Fruit fly (Drosophila melanogaster) whole organism, embryonic: ENCODE data around the gene CG1172.

Experiments used
- ATbp ChIP-seq: fragments of 200-800 bp; sonication (Bioruptor generic); optimal IDR thresholded peaks from 2 replicates; lab custom pipeline; 2017; ENCODE audit warnings: missing biosample characterization, mild to moderate bottlenecking, missing genetic modification characterization, missing genetic modification reagents
- Bgb ChIP-seq: fragments of 200-800 bp; sonication (Bioruptor generic); IDR thresholded peaks from 2 replicates; pipeline ENCODE4 v1.3.6; 2022; ENCODE audit warnings: missing biosample characterization, missing genetic modification characterization; ENCODE audit not compliant: partially characterized antibody
- BtbVII ChIP-seq: fragments of 200-800 bp; sonication (Bioruptor generic); optimal IDR thresholded peaks from 3 replicates; lab custom pipeline; 2017; ENCODE audit warnings: missing biosample characterization, mild to moderate bottlenecking, missing genetic modification characterization
- C15 ChIP-seq: fragments of 200-800 bp; sonication (Bioruptor generic); IDR thresholded peaks from 3 replicates; pipeline ENCODE4 v1.3.6; 2022; ENCODE audit warnings: missing biosample characterization, missing genetic modification characterization
- CG10321 ChIP-seq: fragments of 200-800 bp; sonication (Bioruptor generic); IDR thresholded peaks from 2 replicates; pipeline ENCODE4 v1.3.6; 2022; ENCODE audit warnings: missing biosample characterization, missing genetic modification characterization
- CG12299 ChIP-seq: fragments of 200-800 bp; sonication (Bioruptor generic); optimal IDR thresholded peaks from 2 replicates; lab custom pipeline; 2018; ENCODE audit warnings: missing biosample characterization, mild to moderate bottlenecking, missing genetic modification characterization
- CG13894 ChIP-seq: fragments of 200-800 bp; sonication (Bioruptor generic); optimal IDR thresholded peaks from 3 replicates; lab custom pipeline; 2018; ENCODE audit warnings: missing biosample characterization, mild to moderate bottlenecking, missing genetic modification characterization, moderate library complexity
- CG15011 ChIP-seq: fragments of 200-800 bp; sonication (Bioruptor generic); optimal IDR thresholded peaks from 3 replicates; lab custom pipeline; 2018; ENCODE audit warnings: missing biosample characterization, mild to moderate bottlenecking, missing genetic modification characterization
- CG17359 ChIP-seq: fragments of 200-800 bp; sonication (Bioruptor generic); optimal IDR thresholded peaks from 3 replicates; lab custom pipeline; 2018; ENCODE audit warnings: missing biosample characterization, mild to moderate bottlenecking, missing genetic modification characterization, moderate library complexity
- CG17912 ChIP-seq: fragments of 200-800 bp; sonication (Bioruptor generic); optimal IDR thresholded peaks from 2 replicates; lab custom pipeline; 2018; ENCODE audit warnings: missing biosample characterization, mild to moderate bottlenecking, missing genetic modification characterization
- CG18262 ChIP-seq: fragments of 200-800 bp; optimal IDR thresholded peaks from 3 replicates; lab custom pipeline; 2019; ENCODE audit warnings: missing biosample characterization, mild to moderate bottlenecking, missing genetic modification characterization, moderate library complexity
- CG2875 ChIP-seq: fragments of 200-800 bp; sonication (Bioruptor generic); optimal IDR thresholded peaks from 2 replicates; lab custom pipeline; 2017; ENCODE audit warnings: missing biosample characterization, mild to moderate bottlenecking, missing genetic modification characterization, missing genetic modification reagents
- CG30020 ChIP-seq: fragments of 200-800 bp; optimal IDR thresholded peaks from 2 replicates; lab custom pipeline; 2019; ENCODE audit warnings: missing biosample characterization, mild to moderate bottlenecking, missing genetic modification characterization, moderate library complexity
- CG42726 ChIP-seq: fragments of 200-800 bp; sonication (Bioruptor generic); IDR thresholded peaks from 2 replicates; pipeline ENCODE4 v1.3.6; 2022; ENCODE audit warnings: missing biosample characterization, missing genetic modification characterization; ENCODE audit not compliant: partially characterized antibody
- CG4730 ChIP-seq: fragments of 200-800 bp; sonication (Bioruptor generic); IDR thresholded peaks from 2 replicates; pipeline ENCODE4 v1.3.6; 2022; ENCODE audit warnings: missing biosample characterization, missing genetic modification characterization
- CG7928 ChIP-seq: fragments of 200-800 bp; sonication (Bioruptor generic); optimal IDR thresholded peaks from 2 replicates; lab custom pipeline; 2017; ENCODE audit warnings: missing biosample characterization, mild to moderate bottlenecking, missing genetic modification characterization
- CG8944 ChIP-seq: fragments of 200-800 bp; sonication (Bioruptor generic); optimal IDR thresholded peaks from 3 replicates; lab custom pipeline; 2016; ENCODE audit warnings: missing biosample characterization, missing genetic modification characterization
- CG9215 ChIP-seq: fragments of 200-800 bp; sonication (Bioruptor generic); IDR thresholded peaks from 2 replicates; pipeline ENCODE4 v1.3.6; 2022; ENCODE audit warnings: missing biosample characterization, missing genetic modification characterization
- Doc2 ChIP-seq: fragments of 200-800 bp; sonication (Bioruptor generic); IDR thresholded peaks from 2 replicates; pipeline ENCODE4 v1.3.6; 2022; ENCODE audit warnings: missing biosample characterization, missing genetic modification characterization
- Dp ChIP-seq: fragments of 200-800 bp; sonication (Bioruptor generic); optimal IDR thresholded peaks from 2 replicates; lab custom pipeline; 2018; ENCODE audit warnings: missing biosample characterization, mild to moderate bottlenecking, missing genetic modification characterization, moderate library complexity
- H2.0 ChIP-seq: fragments of 200-800 bp; sonication (Bioruptor generic); IDR thresholded peaks from 2 replicates; pipeline ENCODE4 v1.3.6; 2022; ENCODE audit warnings: missing biosample characterization, missing genetic modification characterization
- HmgZ ChIP-seq: fragments of 200-800 bp; sonication (Bioruptor generic); optimal IDR thresholded peaks from 2 replicates; lab custom pipeline; 2018; ENCODE audit warnings: missing biosample characterization, mild to moderate bottlenecking, missing genetic modification characterization
- Hmr ChIP-seq: fragments of 200-800 bp; sonication (Bioruptor generic); optimal IDR thresholded peaks from 3 replicates; lab custom pipeline; 2017; ENCODE audit warnings: mild to moderate bottlenecking, missing biosample characterization, missing genetic modification reagents, missing genetic modification characterization
- Hmx ChIP-seq: fragments of 200-800 bp; sonication (Bioruptor generic); optimal IDR thresholded peaks from 2 replicates; lab custom pipeline; 2016; ENCODE audit warnings: missing biosample characterization, missing genetic modification characterization
- Lhr ChIP-seq: fragments of 200-800 bp; sonication (Bioruptor generic); optimal IDR thresholded peaks from 3 replicates; lab custom pipeline; 2017; ENCODE audit warnings: mild to moderate bottlenecking, missing biosample characterization, missing genetic modification reagents, missing genetic modification characterization
- Neu2 ChIP-seq: fragments of 200-800 bp; sonication (Bioruptor generic); optimal IDR thresholded peaks from 3 replicates; lab custom pipeline; 2016; ENCODE audit warnings: missing biosample characterization, missing genetic modification characterization, borderline replicate concordance
- Pdp1 ChIP-seq, 2 experiments: fragments of 200-800 bp; sonication (Bioruptor generic); optimal IDR thresholded peaks; 3 replicates each; lab custom pipeline; 2016; ENCODE audit warnings: missing biosample characterization in 2 of 2, missing genetic modification characterization in 2 of 2, mild to moderate bottlenecking in 1 of 2, moderate library complexity in 1 of 2
- Sin3A ChIP-seq: fragments of >200 bp; optimal IDR thresholded peaks from 2 replicates; lab custom pipeline; 2018
- Sox102F ChIP-seq: fragments of 200-800 bp; sonication (Bioruptor generic); optimal IDR thresholded peaks from 2 replicates; lab custom pipeline; 2018; ENCODE audit warnings: missing biosample characterization, mild to moderate bottlenecking, missing genetic modification characterization, moderate library complexity
- Ssrp ChIP-seq: fragments of 200-800 bp; sonication (Bioruptor generic); optimal IDR thresholded peaks from 2 replicates; lab custom pipeline; 2018; ENCODE audit warnings: missing biosample characterization, mild to moderate bottlenecking, missing genetic modification characterization, moderate library complexity
- Xrp1 ChIP-seq: fragments of 200-800 bp; sonication (Bioruptor generic); IDR thresholded peaks from 2 replicates; pipeline ENCODE4 v1.3.6; 2022; ENCODE audit warnings: missing biosample characterization, missing genetic modification characterization
- ase ChIP-seq: fragments of 200-800 bp; sonication (Bioruptor generic); IDR thresholded peaks from 3 replicates; pipeline ENCODE4 v1.3.6; 2022; ENCODE audit warnings: missing biosample characterization, missing genetic modification characterization
- bigmax ChIP-seq: fragments of 200-800 bp; sonication (Bioruptor generic); optimal IDR thresholded peaks from 2 replicates; lab custom pipeline; 2018; ENCODE audit warnings: missing biosample characterization, mild to moderate bottlenecking, missing genetic modification characterization
- bowl ChIP-seq: fragments of 200-800 bp; sonication (Bioruptor generic); IDR thresholded peaks from 2 replicates; pipeline ENCODE4 v1.3.6; 2022; ENCODE audit warnings: missing biosample characterization, missing genetic modification characterization
- caup ChIP-seq: fragments of 200-800 bp; sonication (Bioruptor generic); optimal IDR thresholded peaks from 3 replicates; lab custom pipeline; 2017; ENCODE audit warnings: missing biosample characterization, mild to moderate bottlenecking, missing genetic modification characterization, moderate library complexity; ENCODE audit not compliant: severe bottlenecking
- ci ChIP-seq: fragments of 200-800 bp; sonication (Bioruptor generic); IDR thresholded peaks from 3 replicates; pipeline ENCODE4 v1.3.6; 2022; ENCODE audit warnings: missing biosample characterization, missing genetic modification characterization
- dpn ChIP-seq, 2 experiments: fragments of 200-800 bp; sonication (Bioruptor generic); optimal IDR thresholded peaks; 3 replicates each; lab custom pipeline; 2016; ENCODE audit warnings: missing biosample characterization in 2 of 2, missing genetic modification characterization in 2 of 2
- esg ChIP-seq: fragments of 200-800 bp; sonication (Bioruptor generic); conservative IDR thresholded peaks from 2 replicates; pipeline ENCODE4 v1.3.6; 2022; ENCODE audit warnings: missing biosample characterization, missing genetic modification characterization
- ewg ChIP-seq: fragments of 200-800 bp; sonication (Bioruptor generic); optimal IDR thresholded peaks from 3 replicates; lab custom pipeline; 2017; ENCODE audit warnings: mild to moderate bottlenecking, missing biosample characterization, missing genetic modification reagents, missing genetic modification characterization
- gce ChIP-seq: fragments of 200-800 bp; sonication (Bioruptor generic); IDR thresholded peaks from 3 replicates; pipeline ENCODE4 v1.3.6; 2022; ENCODE audit warnings: missing biosample characterization, missing genetic modification characterization
- gsb ChIP-seq: fragments of 200-800 bp; sonication (Bioruptor generic); IDR thresholded peaks from 2 replicates; pipeline ENCODE4 v1.3.6; 2022; ENCODE audit warnings: missing biosample characterization, missing genetic modification characterization
- lov ChIP-seq, 2 experiments: fragments of 200-800 bp in 1 of 2; fragments of >200 bp in 1 of 2; sonication (Bioruptor generic) in 1 of 2; IDR thresholded peaks in 1 of 2; optimal IDR thresholded peaks in 1 of 2; 2 replicates in 1 of 2; 3 replicates in 1 of 2; pipeline versions ENCODE4 v1.3.6 to Lab custom; 2017 to 2022; ENCODE audit warnings: missing biosample characterization in 1 of 2, missing genetic modification characterization in 1 of 2
- nmo ChIP-seq: fragments of 200-800 bp; sonication (Bioruptor generic); optimal IDR thresholded peaks from 2 replicates; lab custom pipeline; 2018; ENCODE audit warnings: missing biosample characterization, mild to moderate bottlenecking, missing genetic modification characterization, moderate library complexity
- p53 ChIP-seq: fragments of 200-800 bp; sonication (Bioruptor generic); optimal IDR thresholded peaks from 2 replicates; lab custom pipeline; 2016; ENCODE audit warnings: missing biosample characterization, missing genetic modification characterization
- row ChIP-seq: fragments of 200-800 bp; sonication (Bioruptor generic); IDR thresholded peaks from 3 replicates; pipeline ENCODE4 v1.3.6; 2022; ENCODE audit warnings: missing biosample characterization, missing genetic modification characterization
- ssp ChIP-seq: fragments of 200-800 bp; sonication (Bioruptor generic); IDR thresholded peaks from 2 replicates; pipeline ENCODE4 v1.3.6; 2022; ENCODE audit warnings: missing biosample characterization, missing genetic modification characterization
- stc ChIP-seq: fragments of 200-800 bp; sonication (Bioruptor generic); IDR thresholded peaks from 2 replicates; pipeline ENCODE4 v1.3.6; 2022; ENCODE audit warnings: missing biosample characterization, missing genetic modification characterization
- sug ChIP-seq: fragments of 200-800 bp; optimal IDR thresholded peaks from 2 replicates; lab custom pipeline; 2019; ENCODE audit warnings: missing biosample characterization, mild to moderate bottlenecking, missing genetic modification characterization, moderate library complexity
- tll ChIP-seq, 2 experiments: fragments of 200-800 bp in 1 of 2; fragments of >200 bp in 1 of 2; sonication (Bioruptor generic) in 1 of 2; optimal IDR thresholded peaks; 2 replicates each; lab custom pipeline; 2017 to 2019; ENCODE audit warnings: missing biosample characterization in 2 of 2, missing genetic modification characterization in 2 of 2, mild to moderate bottlenecking in 1 of 2, moderate library complexity in 1 of 2
- twi ChIP-seq: fragments of 200-800 bp; optimal IDR thresholded peaks from 2 replicates; lab custom pipeline; 2019; ENCODE audit warnings: missing biosample characterization, mild to moderate bottlenecking, missing genetic modification characterization, moderate library complexity

The CG1172 gene

DNA sequence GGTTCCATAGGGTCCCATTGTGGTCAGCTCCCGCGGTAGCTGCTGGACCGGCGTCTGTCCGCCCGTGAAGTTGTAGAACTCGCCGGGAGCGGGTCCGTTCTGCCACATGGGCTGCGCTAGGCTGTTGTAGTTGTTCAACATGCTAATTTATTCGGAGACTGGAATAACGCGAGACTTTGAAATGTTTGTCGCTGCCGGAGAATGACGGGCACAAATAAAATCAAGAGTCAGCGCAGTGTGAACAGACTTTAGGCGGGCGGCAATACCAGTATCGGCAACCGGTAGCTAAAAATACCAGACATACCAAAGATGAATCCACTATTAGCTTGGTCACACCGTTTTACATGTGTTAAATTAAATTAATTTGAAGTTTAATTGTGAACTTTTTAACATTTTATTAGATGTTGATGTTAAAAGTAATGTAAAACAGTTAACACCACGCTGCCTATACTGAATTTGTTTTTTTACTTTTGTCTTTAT is 35.7 kb upstream of the CG1172 start, which contains the start of gene Prosbeta7 (continued):
- TF ChIP-seq CG15011 (GFP tag; lab: Kevin White, UChicago): no peak
- no peak for TF ChIP-seq CG8944 (GFP tag; lab: Kevin White, UChicago)
- no peak for TF ChIP-seq ATbp
- no peak for TF ChIP-seq Neu2 (GFP tag; lab: Kevin White, UChicago)
- TF ChIP-seq lov (optimal IDR thresholded peaks at IDR 0.05; lab: Kevin White, UChicago): no peak
- no peak for TF ChIP-seq lov (GFP tag; IDR thresholded peaks at IDR 0.05; lab: Robert Waterston, UW)
- no peak for TF ChIP-seq CG4730 (GFP tag; lab: Robert Waterston, UW)
- TF ChIP-seq C15: no peak
- TF ChIP-seq Pdp1 (GFP tag; optimal IDR thresholded peaks at IDR 0.05; lab: Kevin White, UChicago): no peak
- peak; percentile 45 for TF ChIP-seq twi (tag; lab: Kevin White, UChicago)
- TF ChIP-seq gce (GFP tag; lab: Robert Waterston, UW): no peak
- no peak for TF ChIP-seq ssp (GFP tag; lab: Robert Waterston, UW)
- TF ChIP-seq ewg: no peak
- no peak for TF ChIP-seq stc (GFP tag; lab: Robert Waterston, UW)
- TF ChIP-seq Ssrp (tag; lab: Kevin White, UChicago): no peak
- no peak for TF ChIP-seq CG13894 (tag; lab: Kevin White, UChicago)
- TF ChIP-seq p53 (GFP tag; lab: Kevin White, UChicago): no peak
- no peak for TF ChIP-seq H2.0 (GFP tag; lab: Robert Waterston, UW)
- no peak for TF ChIP-seq bigmax (GFP tag; lab: Kevin White, UChicago)
- no peak for TF ChIP-seq dpn (GFP tag; optimal IDR thresholded peaks at IDR 0.05; lab: Kevin White, UChicago)
- no peak for TF ChIP-seq CG9215
- TF ChIP-seq Bgb (GFP tag; lab: Robert Waterston, UW): peak; percentile 78
- no peak for TF ChIP-seq CG42726 (GFP tag; lab: Robert Waterston, UW)
- peak; percentile 77 for TF ChIP-seq Lhr (GFP tag; lab: Kevin White, UChicago)
- no peak for TF ChIP-seq CG2875 (GFP tag; lab: Kevin White, UChicago)
- no peak for TF ChIP-seq CG17912
- TF ChIP-seq esg (GFP tag; lab: Robert Waterston, UW): no peak
- TF ChIP-seq Hmx (GFP tag; lab: Kevin White, UChicago): no peak
- no peak for TF ChIP-seq CG7928 (GFP tag; lab: Kevin White, UChicago)
- peak; percentile 16 for TF ChIP-seq Sin3A (lab: Kevin White, UChicago)
- no peak for TF ChIP-seq CG18262
- peak; percentile 42; the same call in 2 of the 3 replicates for TF ChIP-seq row (GFP tag; lab: Robert Waterston, UW)
- TF ChIP-seq HmgZ (tag; lab: Kevin White, UChicago): peak; percentile 65
- no peak for TF ChIP-seq Sox102F
- no peak for TF ChIP-seq CG10321 (GFP tag; lab: Robert Waterston, UW)
- TF ChIP-seq CG17359 (tag; lab: Kevin White, UChicago): no peak
- TF ChIP-seq Xrp1 (GFP tag; lab: Robert Waterston, UW): no peak
- TF ChIP-seq CG30020 (tag; lab: Kevin White, UChicago): no peak
- TF ChIP-seq Hmr (GFP tag; lab: Kevin White, UChicago): no peak
- TF ChIP-seq ci (GFP tag; lab: Robert Waterston, UW): no peak
- TF ChIP-seq Dp (GFP tag; lab: Kevin White, UChicago): peak; percentile 52
- no peak for TF ChIP-seq gsb (GFP tag; lab: Robert Waterston, UW)
- peak in 1 of 2 experiments; percentile 72 for TF ChIP-seq tll (GFP tag; optimal IDR thresholded peaks at IDR 0.05; lab: Kevin White, UChicago)
- TF ChIP-seq sug (tag; lab: Kevin White, UChicago): peak; percentile 1
- TF ChIP-seq ase (GFP tag; lab: Robert Waterston, UW): no peak
- TF ChIP-seq caup: no peak
- no peak for TF ChIP-seq Doc2
- no peak for TF ChIP-seq CG12299
- no peak for TF ChIP-seq bowl (GFP tag; lab: Robert Waterston, UW)
- no peak for TF ChIP-seq nmo (GFP tag; lab: Kevin White, UChicago)
- no peak for TF ChIP-seq BtbVII (GFP tag; lab: Kevin White, UChicago)
